Worm (Caenorhabditis elegans): ENCODE results near the gene K07F5.14.

K07F5.14 gene

DNA sequence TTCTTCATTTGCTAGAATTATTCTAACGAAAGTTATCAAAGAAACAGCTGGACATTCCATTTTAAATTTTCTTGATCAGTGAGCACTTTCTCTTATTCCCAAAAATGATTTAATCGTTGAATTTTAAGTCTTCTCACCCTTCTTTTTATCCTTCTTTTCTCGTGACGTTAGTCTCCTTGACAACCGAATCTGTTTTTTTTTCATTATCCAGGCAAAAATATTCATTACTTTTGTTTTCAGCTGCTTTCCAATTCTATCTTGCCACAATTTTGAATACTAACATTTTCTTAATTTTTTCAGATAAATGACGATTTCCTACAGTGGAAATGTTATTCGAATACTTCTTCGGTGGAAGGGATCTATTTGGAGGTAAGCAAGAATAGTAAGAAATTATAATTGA, 41.6 kb downstream of the K07F5.14 start, which contains the start of gene best-13:
best-13 (plus strand) TSS at position 301 of the 400 bp plus-strand sequence.
- TF ChIP-seq nhr-47 (tag; optimal IDR thresholded peaks at IDR 0.05) (no peak), mab-9 (GFP tag; IDR thresholded peaks at IDR 0.05) (no peak), nhr-237 (tag; optimal IDR thresholded peaks at IDR 0.05) (no peak), Y116A8C.19 (tag; optimal IDR thresholded peaks at IDR 0.05; ENCODE audit: borderline replicate concordance) (no peak), C16A3.4 (tag; optimal IDR thresholded peaks at IDR 0.05) (no peak), unc-86 (tag; optimal IDR thresholded peaks at IDR 0.05) (no peak), nhr-71 (tag; optimal IDR thresholded peaks at IDR 0.05) (no peak), sox-4 (tag; optimal IDR thresholded peaks at IDR 0.05) (no peak), pag-3 (tag; optimal IDR thresholded peaks at IDR 0.05; ENCODE audit: borderline replicate concordance, insufficient read depth) (no peak), ztf-4 (tag; optimal IDR thresholded peaks at IDR 0.05) (no peak)

DNA sequence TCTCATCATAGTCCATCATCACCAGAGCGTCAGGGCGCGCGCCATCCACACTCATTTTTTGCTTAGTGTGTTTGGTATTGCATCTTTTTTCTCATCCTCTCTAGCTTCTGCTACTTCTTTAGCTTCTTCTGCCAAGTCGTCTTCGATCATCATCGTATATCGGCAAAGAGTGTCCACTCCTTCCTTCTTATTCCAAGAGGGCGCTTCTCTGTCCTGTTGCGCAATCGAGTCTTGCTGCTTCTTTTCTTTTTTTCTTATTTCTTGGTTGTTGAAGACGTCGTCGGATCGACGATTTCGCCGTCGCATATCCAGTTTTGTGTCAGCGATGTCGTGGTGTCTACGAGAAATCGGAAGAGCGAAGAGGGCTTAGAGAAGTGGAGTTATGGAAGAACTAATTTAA, 51.0 kb downstream of the K07F5.14 start:
- TF ChIP-seq blmp-1 (tag; optimal IDR thresholded peaks at IDR 0.05), result peak; percentile 34
- TF ChIP-seq pag-3 (tag; optimal IDR thresholded peaks at IDR 0.05; ENCODE audit: borderline replicate concordance, insufficient read depth), result no peak

All from whole organism, L1 larva.